Worm (Caenorhabditis elegans) whole organism, midembryonic: ENCODE measurements around the gene C18A3.10.

Experiments
- T22C8.4 ChIP-seq: fragments of 200-800 bp; sonication (Bioruptor generic); IDR thresholded peaks from 2 replicates; pipeline ENCODE4 v1.3.6; 2022; ENCODE audit warnings: missing genetic modification characterization, missing compliant biosample characterization
- cog-1 ChIP-seq: sonication (generic microtip); optimal IDR thresholded peaks from 2 replicates; lab custom pipeline; 2016; ENCODE audit warnings: missing genetic modification characterization, missing compliant biosample characterization
- flt-1 ChIP-seq: fragments of 200-800 bp; sonication (Bioruptor generic); IDR thresholded peaks from 2 replicates; pipeline ENCODE4 v1.3.6; 2022; ENCODE audit warnings: missing genetic modification characterization, missing compliant biosample characterization
- klf-2 ChIP-seq: fragments of 200-800 bp; sonication (Bioruptor generic); conservative IDR thresholded peaks from 2 replicates; pipeline ENCODE4 v1.3.6; 2022; ENCODE audit warnings: missing genetic modification reagents, missing genetic modification characterization, missing compliant biosample characterization
- med-1 ChIP-seq: sonication (generic microtip); optimal IDR thresholded peaks from 2 replicates; lab custom pipeline; 2017; ENCODE audit warnings: missing genetic modification characterization, mild to moderate bottlenecking, missing compliant biosample characterization, antibody characterized with exemption, missing genetic modification reagents; ENCODE audit not compliant: insufficient read depth
- ref-1 ChIP-seq: fragments of 200-800 bp; sonication (Bioruptor generic); conservative IDR thresholded peaks from 2 replicates; pipeline ENCODE4 v1.3.6; 2022; ENCODE audit warnings: missing genetic modification reagents, missing genetic modification characterization, missing compliant biosample characterization
- tab-1 ChIP-seq: fragments of 200-800 bp; sonication (Bioruptor generic); IDR thresholded peaks from 2 replicates; pipeline ENCODE4 v1.3.6; 2022; ENCODE audit warnings: missing genetic modification characterization, missing compliant biosample characterization
- ztf-23 ChIP-seq: fragments of 200-800 bp; sonication (Bioruptor generic); IDR thresholded peaks from 2 replicates; pipeline ENCODE4 v1.3.6; 2022; ENCODE audit warnings: missing genetic modification reagents, missing genetic modification characterization, missing compliant biosample characterization
- ztf-29 ChIP-seq: fragments of 200-800 bp; sonication (Bioruptor generic); IDR thresholded peaks from 2 replicates; pipeline ENCODE4 v1.3.6; 2022; ENCODE audit warnings: missing genetic modification reagents, missing genetic modification characterization, missing compliant biosample characterization

Gene C18A3.10

DNA sequence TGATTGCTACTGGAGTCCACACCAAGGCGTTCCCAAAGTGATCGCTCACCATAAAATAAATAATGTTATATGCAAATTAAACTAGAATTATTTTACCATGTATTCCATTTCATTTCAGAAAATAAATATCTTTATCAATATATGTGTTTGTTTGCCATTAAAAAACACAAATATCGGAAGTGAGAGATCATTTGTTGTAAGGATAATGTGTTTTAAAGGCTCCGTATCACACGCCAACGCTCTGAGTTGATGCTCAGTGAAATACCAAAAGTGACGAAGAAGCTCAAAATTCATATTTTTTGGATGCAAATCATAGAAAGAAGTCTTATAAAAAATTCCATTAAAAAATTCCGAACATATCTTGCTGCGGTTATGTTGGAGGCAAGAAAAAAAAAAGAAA lies 19.4 kb downstream of the C18A3.10 start:
- TF ChIP-seq ztf-29 (GFP tag; lab: Robert Waterston, UW) (no peak), T22C8.4 (no peak), ztf-23 (GFP tag; lab: Robert Waterston, UW) (no peak), med-1 (GFP tag; lab: Kevin White, UChicago) (no peak), ref-1 (GFP tag; lab: Robert Waterston, UW) (no peak), tab-1 (GFP tag; lab: Robert Waterston, UW) (no peak), klf-2 (no peak), flt-1 (GFP tag; lab: Robert Waterston, UW) (no peak), cog-1 (tag; lab: Kevin White, UChicago) (no peak)

DNA sequence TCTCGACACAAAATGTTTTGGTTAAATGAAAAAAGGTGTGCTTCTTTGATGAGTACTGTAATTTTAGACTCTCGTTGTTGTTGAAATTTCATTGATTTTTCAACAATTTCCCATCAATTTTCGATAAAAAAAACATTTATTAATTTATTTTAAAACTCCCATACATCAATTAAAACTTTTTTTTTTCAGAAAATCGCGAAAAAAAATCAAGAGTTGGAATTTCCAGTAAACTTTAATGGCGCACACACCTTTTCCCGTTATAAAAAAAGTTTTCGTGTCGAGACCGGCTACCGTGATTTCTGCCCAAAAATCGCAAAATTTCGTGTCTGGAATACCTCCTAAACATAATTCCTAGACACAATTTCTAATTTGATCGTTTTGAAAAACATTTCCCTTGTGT lies 20.8 kb downstream of the C18A3.10 start, which contains the start of gene C25H3.14:
TSS of gene C25H3.14 (plus strand) at position 301 of the 400 bp plus-strand sequence.
- no peak for TF ChIP-seq med-1 (GFP tag; lab: Kevin White, UChicago)
- TF ChIP-seq ztf-29 (GFP tag; lab: Robert Waterston, UW), result no peak
- TF ChIP-seq tab-1 (GFP tag; lab: Robert Waterston, UW), result no peak
- TF ChIP-seq T22C8.4, result no peak
- no peak for TF ChIP-seq flt-1 (GFP tag; lab: Robert Waterston, UW)
- no peak for TF ChIP-seq klf-2
- no peak for TF ChIP-seq ztf-23 (GFP tag; lab: Robert Waterston, UW)
- TF ChIP-seq ref-1 (GFP tag; lab: Robert Waterston, UW), result no peak
- TF ChIP-seq cog-1 (tag; lab: Kevin White, UChicago), result no peak

- TF ChIP-seq klf-2, result no peak
- TF ChIP-seq ztf-23 (GFP tag; lab: Robert Waterston, UW), result no peak
- no peak for TF ChIP-seq ref-1 (GFP tag; lab: Robert Waterston, UW)
- TF ChIP-seq flt-1 (GFP tag; lab: Robert Waterston, UW), result no peak
- TF ChIP-seq T22C8.4, result no peak
- TF ChIP-seq cog-1 (tag; lab: Kevin White, UChicago), result no peak
- TF ChIP-seq tab-1 (GFP tag; lab: Robert Waterston, UW), result no peak
- no peak for TF ChIP-seq med-1 (GFP tag; lab: Kevin White, UChicago)
- no peak for TF ChIP-seq ztf-29 (GFP tag; lab: Robert Waterston, UW)
Observed at ce11 chrII:5693893-5694292, 21.8 kb downstream of the C18A3.10 start, which contains the start of gene C25H3.3. TSS of gene C25H3.3 (plus strand) at chrII:5694193.

- TF ChIP-seq ztf-23 (GFP tag; lab: Robert Waterston, UW) (no peak), med-1 (GFP tag; lab: Kevin White, UChicago) (no peak), ztf-29 (GFP tag; lab: Robert Waterston, UW) (no peak)
Observed at ce11 chrII:5691216-5691771, 24.4 kb downstream of the C18A3.10 start, which contains the start of the genes ndub-5 and eif-2D. TSS of gene ndub-5 (minus strand) at chrII:5691353. TSS of gene eif-2D (plus strand) at chrII:5691721.

ce11 chrII:5688959-5689358 lies 26.7 kb downstream of the C18A3.10 start, which contains the start of gene C25H3.11:
TSS of gene C25H3.11 (minus strand) at chrII:5689040.
- TF ChIP-seq med-1 (GFP tag; lab: Kevin White, UChicago) (no peak), klf-2 (peak; percentile 46; the same call in 1 of the 2 replicates), T22C8.4 (no peak)

DNA sequence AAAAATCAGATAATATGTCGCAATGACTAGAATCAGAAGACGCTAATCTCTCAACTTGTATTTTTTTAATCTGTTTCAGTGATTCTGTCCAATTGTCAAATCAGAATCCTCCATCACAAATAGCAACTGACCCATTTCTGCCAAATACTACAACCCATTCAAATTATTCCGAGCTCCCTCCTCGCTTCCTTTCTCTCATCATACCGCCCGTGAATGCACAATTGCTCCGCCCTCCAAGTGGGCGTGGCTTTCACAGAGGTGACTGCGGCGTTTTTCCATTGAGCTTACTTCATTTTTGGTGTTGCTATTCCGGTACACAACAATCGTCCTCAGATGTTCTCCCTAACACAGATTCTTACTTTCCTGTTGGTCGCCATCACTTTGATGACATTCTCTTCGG lies 34.9 kb downstream of the C18A3.10 start, which contains the start of gene flp-27:
TSS of gene flp-27 (plus strand) at position 301 of the 400 bp plus-strand sequence.
- TF ChIP-seq cog-1 (tag; lab: Kevin White, UChicago), result no peak
- no peak for TF ChIP-seq T22C8.4
- TF ChIP-seq ztf-23 (GFP tag; lab: Robert Waterston, UW), result no peak
- TF ChIP-seq tab-1 (GFP tag; lab: Robert Waterston, UW), result no peak
- no peak for TF ChIP-seq flt-1 (GFP tag; lab: Robert Waterston, UW)
- TF ChIP-seq ztf-29 (GFP tag; lab: Robert Waterston, UW), result no peak
- no peak for TF ChIP-seq klf-2
- TF ChIP-seq med-1 (GFP tag; lab: Kevin White, UChicago), result no peak
- TF ChIP-seq ref-1 (GFP tag; lab: Robert Waterston, UW), result no peak

ce11 chrII:5669580-5669979 lies 46.1 kb downstream of the C18A3.10 start, which contains the start of gene C25H3.17:
TSS of gene C25H3.17 (minus strand) at chrII:5669680.
- TF ChIP-seq med-1 (GFP tag; lab: Kevin White, UChicago) (no peak), flt-1 (GFP tag; lab: Robert Waterston, UW) (no peak), cog-1 (tag; lab: Kevin White, UChicago) (no peak), klf-2 (no peak), ztf-23 (GFP tag; lab: Robert Waterston, UW) (no peak), tab-1 (GFP tag; lab: Robert Waterston, UW) (no peak), T22C8.4 (no peak), ztf-29 (GFP tag; lab: Robert Waterston, UW) (no peak), ref-1 (GFP tag; lab: Robert Waterston, UW) (no peak)

- TF ChIP-seq ref-1 (GFP tag; lab: Robert Waterston, UW) (no peak), ztf-29 (GFP tag; lab: Robert Waterston, UW) (no peak), T22C8.4 (no peak), flt-1 (GFP tag; lab: Robert Waterston, UW) (no peak), tab-1 (GFP tag; lab: Robert Waterston, UW) (no peak)
Observed at ce11 chrII:5668830-5669229, 46.8 kb downstream of the C18A3.10 start, which contains the start of gene C25H3.7. TSS of gene C25H3.7 (minus strand) at chrII:5668930.

DNA sequence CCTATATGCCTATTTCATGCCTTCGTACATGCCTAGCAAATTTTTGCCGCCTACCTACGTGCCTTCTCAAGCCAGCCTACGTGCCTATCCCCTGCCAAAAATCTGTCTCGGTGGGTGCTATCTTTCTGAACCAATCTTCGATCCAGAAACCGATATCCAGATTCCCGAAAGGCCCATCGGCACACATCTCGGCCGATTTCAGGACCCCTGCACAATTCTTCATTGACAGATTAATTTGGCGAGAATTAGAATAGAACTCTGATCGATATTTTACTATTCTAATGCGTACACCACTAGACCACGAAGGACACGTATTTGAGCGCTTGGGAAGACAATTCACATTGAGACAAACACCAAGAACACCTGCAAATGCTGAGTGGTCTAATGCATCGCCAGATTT lies 48.1 kb downstream of the C18A3.10 start:
- peak; percentile 74; the same call in 1 of the 2 replicates for TF ChIP-seq flt-1 (GFP tag; lab: Robert Waterston, UW)
- no peak for TF ChIP-seq med-1 (GFP tag; lab: Kevin White, UChicago)

DNA sequence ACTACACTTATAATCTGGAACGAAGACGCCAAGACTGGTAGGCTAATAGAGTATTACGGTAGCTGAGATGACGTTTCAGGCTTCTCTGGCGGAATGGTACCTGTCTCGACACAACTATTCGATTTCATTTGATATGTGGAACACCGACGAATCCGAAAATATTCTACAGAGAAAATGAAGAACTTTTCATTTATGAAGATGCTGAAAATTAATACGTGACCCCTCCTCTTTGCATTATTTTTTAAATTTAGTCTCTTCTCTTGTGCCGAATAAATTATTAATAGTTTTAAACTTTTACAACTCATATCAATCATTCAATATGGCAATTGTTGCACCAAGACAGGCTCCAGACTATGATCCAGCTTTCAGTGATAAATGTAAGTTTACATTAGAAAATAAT lies 49.7 kb downstream of the C18A3.10 start, which contains the start of gene C25H3.16:
TSS of gene C25H3.16 (plus strand) at position 301 of the 400 bp plus-strand sequence.
- no peak for TF ChIP-seq ref-1 (GFP tag; lab: Robert Waterston, UW)
- no peak for TF ChIP-seq med-1 (GFP tag; lab: Kevin White, UChicago)
- TF ChIP-seq flt-1 (GFP tag; lab: Robert Waterston, UW), result no peak
- TF ChIP-seq ztf-29 (GFP tag; lab: Robert Waterston, UW), result no peak
- no peak for TF ChIP-seq tab-1 (GFP tag; lab: Robert Waterston, UW)
- TF ChIP-seq ztf-23 (GFP tag; lab: Robert Waterston, UW), result no peak
- no peak for TF ChIP-seq T22C8.4
- no peak for TF ChIP-seq cog-1 (tag; lab: Kevin White, UChicago)
- no peak for TF ChIP-seq klf-2
